Worm (Caenorhabditis elegans) whole organism, midembryonic: ENCODE data around the gene B0024.13.

ENCODE experiments used
- cog-1 ChIP-seq: sonication (generic microtip); optimal IDR thresholded peaks from 2 replicates; lab custom pipeline; 2016; ENCODE audit warnings: missing genetic modification characterization, missing compliant biosample characterization
- flt-1 ChIP-seq: fragments of 200-800 bp; sonication (Bioruptor generic); IDR thresholded peaks from 2 replicates; pipeline ENCODE4 v1.3.6; 2022; ENCODE audit warnings: missing genetic modification characterization, missing compliant biosample characterization
- klf-2 ChIP-seq: fragments of 200-800 bp; sonication (Bioruptor generic); conservative IDR thresholded peaks from 2 replicates; pipeline ENCODE4 v1.3.6; 2022; ENCODE audit warnings: missing genetic modification reagents, missing genetic modification characterization, missing compliant biosample characterization
- med-1 ChIP-seq: sonication (generic microtip); optimal IDR thresholded peaks from 2 replicates; lab custom pipeline; 2017; ENCODE audit warnings: missing genetic modification characterization, mild to moderate bottlenecking, missing compliant biosample characterization, antibody characterized with exemption, missing genetic modification reagents; ENCODE audit not compliant: insufficient read depth
- tab-1 ChIP-seq: fragments of 200-800 bp; sonication (Bioruptor generic); IDR thresholded peaks from 2 replicates; pipeline ENCODE4 v1.3.6; 2022; ENCODE audit warnings: missing genetic modification characterization, missing compliant biosample characterization
- ztf-29 ChIP-seq: fragments of 200-800 bp; sonication (Bioruptor generic); IDR thresholded peaks from 2 replicates; pipeline ENCODE4 v1.3.6; 2022; ENCODE audit warnings: missing genetic modification reagents, missing genetic modification characterization, missing compliant biosample characterization

DNA sequence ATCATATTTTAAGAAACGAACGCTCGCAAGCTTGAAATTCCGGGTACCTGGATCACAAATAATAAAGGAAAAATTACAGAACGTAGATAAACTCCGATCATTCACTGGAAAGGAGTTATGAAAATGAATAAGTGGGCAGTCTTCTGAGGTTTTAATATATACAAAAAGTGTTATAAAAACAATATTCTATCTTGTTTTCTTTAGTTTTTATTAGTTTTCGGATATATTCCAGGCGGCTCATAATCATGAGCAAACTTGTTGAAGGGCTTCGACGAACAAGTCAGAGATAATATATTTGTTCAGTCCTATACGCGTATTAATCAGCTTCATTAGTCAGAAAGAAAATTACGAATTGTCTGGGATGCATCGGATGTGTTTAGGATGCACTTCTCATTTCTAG lies 6.6 kb upstream of the B0024.13 start, which contains the start of gene gcy-6:
- TF ChIP-seq med-1 (GFP tag; lab: Kevin White, UChicago), result no peak
- TF ChIP-seq flt-1 (GFP tag; lab: Robert Waterston, UW), result no peak
- no peak for TF ChIP-seq klf-2
- no peak for TF ChIP-seq tab-1 (GFP tag; lab: Robert Waterston, UW)
- no peak for TF ChIP-seq ztf-29 (GFP tag; lab: Robert Waterston, UW)
- no peak for TF ChIP-seq cog-1 (tag; lab: Kevin White, UChicago)
